Worm (Caenorhabditis elegans): ENCODE results near the gene nfm-1.

ce11 chrIII:6144390-6144962, 14.8 kb upstream of the nfm-1 start:
- no peak for TF ChIP-seq dao-5 (tag; optimal IDR thresholded peaks at IDR 0.05)
- TF ChIP-seq him-1 (tag; optimal IDR thresholded peaks at IDR 0.05): no peak

All from whole organism, L4/young adult.